Fruit fly (Drosophila melanogaster): ENCODE measurements around the gene Hus1-like.

- no peak for TF ChIP-seq CG15710 (tag; optimal IDR thresholded peaks at IDR 0.05)
- no peak for TF ChIP-seq fd96Ca (GFP tag; IDR thresholded peaks at IDR 0.05)
- TF ChIP-seq gl (tag; optimal IDR thresholded peaks at IDR 0.05) = no peak
- TF ChIP-seq EcR (GFP tag; optimal IDR thresholded peaks at IDR 0.05) = no peak
- no peak for TF ChIP-seq CG8301 (tag; optimal IDR thresholded peaks at IDR 0.05)
- no peak for TF ChIP-seq CG8159 (tag; optimal IDR thresholded peaks at IDR 0.05)
Measured at dm6 chr3R:4771319-4771718, 40.6 kb downstream of the Hus1-like start.

Measured in whole organism, pupa.